Worm (Caenorhabditis elegans) whole organism, L2 larva: Measurements from ENCODE around the gene twk-9.
A peak's percentile ranks its signal among the peaks of the same experiment; 100 is the strongest.

Experiments used
- aly-2 ChIP-seq: fragments of 150-350 bp; optimal IDR thresholded peaks from 2 replicates; lab custom pipeline; 2014; ENCODE audit warnings: missing biosample characterization, missing genetic modification characterization
- ama-1 ChIP-seq: fragments of 150-350 bp; optimal IDR thresholded peaks from 2 replicates; lab custom pipeline; 2018; ENCODE audit warnings: inconsistent platforms
- lin-13 ChIP-seq: fragments of 150-350 bp; optimal IDR thresholded peaks from 2 replicates; lab custom pipeline; 2014; ENCODE audit warnings: missing biosample characterization, missing genetic modification reagents, missing genetic modification characterization
- mdl-1 ChIP-seq, 2 experiments: fragments of 150-350 bp in 1 of 2; sonication (generic microtip) in 1 of 2; optimal IDR thresholded peaks; 2 replicates each; lab custom pipeline; 2017; ENCODE audit warnings: missing biosample characterization in 2 of 2, missing genetic modification characterization in 2 of 2
- nhr-11 ChIP-seq: fragments of 150-350 bp; optimal IDR thresholded peaks from 2 replicates; lab custom pipeline; 2014; ENCODE audit warnings: missing biosample characterization, missing genetic modification characterization
- nhr-237 ChIP-seq: fragments of 150-350 bp; optimal IDR thresholded peaks from 2 replicates; lab custom pipeline; 2014; ENCODE audit warnings: missing biosample characterization, missing genetic modification characterization
- sem-4 ChIP-seq: fragments of 150-350 bp; optimal IDR thresholded peaks from 2 replicates; lab custom pipeline; 2014; ENCODE audit warnings: missing biosample characterization, missing genetic modification reagents, missing genetic modification characterization
- unc-62 ChIP-seq: fragments of 150-350 bp; optimal IDR thresholded peaks from 2 replicates; lab custom pipeline; 2014; ENCODE audit warnings: missing biosample characterization, missing genetic modification reagents, missing genetic modification characterization

- no peak for TF ChIP-seq unc-62 (GFP tag; lab: Kevin White, UChicago)
- no peak for TF ChIP-seq nhr-237
- TF ChIP-seq sem-4 = peak; percentile 20
- TF ChIP-seq aly-2 (tag; lab: Kevin White, UChicago) = no peak
- TF ChIP-seq lin-13 = no peak
- TF ChIP-seq mdl-1 (tag; optimal IDR thresholded peaks at IDR 0.05; lab: Kevin White, UChicago) = no peak
- no peak for TF ChIP-seq nhr-11 (tag; lab: Kevin White, UChicago)
- no peak for TF ChIP-seq ama-1 (lab: Kevin White, UChicago)
These were observed 44.3 kb downstream of the twk-9 start, which contains the start of gene cka-1 for ce11 chrIV:9737204-9737790.
